Worm (Caenorhabditis elegans): Measurements from ENCODE around the gene oac-53.

Gene oac-53

ce11 chrV:16646372-16646771, 18.6 kb upstream of the oac-53 start, which contains the start of gene W06G6.9:
TSS of gene W06G6.9 (minus strand) at chrV:16646472.
- no peak for TF ChIP-seq tlf-1 (GFP tag; optimal IDR thresholded peaks at IDR 0.05)
- TF ChIP-seq T26A5.8 (tag; optimal IDR thresholded peaks at IDR 0.05), result no peak
- no peak for TF ChIP-seq lsl-1 (GFP tag; optimal IDR thresholded peaks at IDR 0.05)
- no peak for TF ChIP-seq K11D2.4 (GFP tag; IDR thresholded peaks at IDR 0.05)
- no peak for TF ChIP-seq F39B2.1 (GFP tag; IDR thresholded peaks at IDR 0.05)

DNA sequence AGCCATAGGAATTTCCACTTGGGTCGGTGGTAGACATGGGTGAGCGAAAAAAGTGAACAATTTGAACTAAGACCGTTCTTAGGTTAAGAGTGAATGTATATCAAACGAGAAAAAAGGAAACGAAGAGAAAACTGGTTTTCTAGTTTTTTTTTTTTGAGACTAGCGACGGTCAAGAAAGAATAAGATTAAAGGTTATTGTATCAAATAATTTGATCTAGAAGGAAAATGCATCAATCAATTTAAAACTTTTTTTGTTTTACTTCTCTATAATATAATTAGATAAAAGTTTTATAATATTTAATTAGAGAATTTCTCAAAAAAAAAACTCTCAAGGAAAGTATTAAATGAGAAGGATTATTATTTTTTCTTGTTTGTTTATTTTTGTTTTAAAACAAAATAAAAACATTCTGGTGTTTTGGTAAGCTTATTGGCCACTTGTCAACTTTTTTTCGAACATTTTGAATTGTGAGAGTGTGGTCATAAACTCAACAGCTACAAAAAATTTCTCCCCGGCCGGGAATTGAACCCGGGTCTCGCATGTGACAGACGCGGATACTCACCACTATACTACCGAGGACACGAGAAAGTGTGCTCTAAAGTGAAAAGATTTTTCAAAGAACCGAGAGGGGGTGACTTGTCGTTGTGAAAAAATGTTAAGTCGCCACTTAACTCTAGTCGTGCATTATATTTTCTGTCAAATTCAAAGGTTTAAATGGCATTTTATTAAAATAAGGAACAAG, 17.6 kb upstream of the oac-53 start, which contains the start of gene W06G6.17:
W06G6.17 (minus strand) TSS at position 51 of the 740 bp plus-strand sequence.
- TF ChIP-seq lir-1 (GFP tag; conservative IDR thresholded peaks at IDR 0.05) (no peak), zfh-2 (GFP tag; conservative IDR thresholded peaks at IDR 0.05) (no peak), ztf-18 (tag; optimal IDR thresholded peaks at IDR 0.05) (peak; percentile 20), efl-1 (GFP tag; optimal IDR thresholded peaks at IDR 0.05) (no peak), attf-6 (GFP tag; IDR thresholded peaks at IDR 0.05) (peak; percentile 72; the same call in 1 of the 2 replicates), lin-26 (GFP tag; IDR thresholded peaks at IDR 0.05) (peak; percentile 62; the same call in 1 of the 2 replicates), die-1 (tag; optimal IDR thresholded peaks at IDR 0.05) (peak; percentile 56), Y95B8A.8 (GFP tag; IDR thresholded peaks at IDR 0.05) (no peak), pha-4 (tag; optimal IDR thresholded peaks at IDR 0.05) (no peak), rpc-1 (optimal IDR thresholded peaks at IDR 0.05) (peak; percentile 63), rpc-1 (tag; optimal IDR thresholded peaks at IDR 0.05) (peak; percentile 78), Y67H2A.10 (GFP tag; conservative IDR thresholded peaks at IDR 0.05) (no peak), aptf-3 (GFP tag; IDR thresholded peaks at IDR 0.05) (no peak), ztf-26 (tag; optimal IDR thresholded peaks at IDR 0.05) (no peak), ztf-25 (GFP tag; IDR thresholded peaks at IDR 0.05) (0 out of 2 replicates have a peak, but pooled peaks have one; percentile 20), mel-28 (tag; optimal IDR thresholded peaks at IDR 0.05; ENCODE audit: borderline replicate concordance) (no peak), snpc-4 (GFP tag; optimal IDR thresholded peaks at IDR 0.05) (peak; percentile 15), snpc-4 (tag; optimal IDR thresholded peaks at IDR 0.05) (peak in 3 of 4 experiments; percentile 42 to 86 (median 79)), mxl-1 (tag; optimal IDR thresholded peaks at IDR 0.05) (no peak), nhr-120 (GFP tag; IDR thresholded peaks at IDR 0.05) (no peak), tbp1 (GFP tag; optimal IDR thresholded peaks at IDR 0.05) (peak; percentile 86), pbrm-1 (GFP tag; IDR thresholded peaks at IDR 0.05) (no peak), B0261.1 (tag; optimal IDR thresholded peaks at IDR 0.05) (peak; percentile 64), ceh-58 (GFP tag; IDR thresholded peaks at IDR 0.05) (no peak), sdz-38 (tag; optimal IDR thresholded peaks at IDR 0.05) (no peak), lsl-1 (GFP tag; optimal IDR thresholded peaks at IDR 0.05) (no peak), ceh-79 (tag; optimal IDR thresholded peaks at IDR 0.05) (no peak), snpc-1.1 (tag; optimal IDR thresholded peaks at IDR 0.05; ENCODE audit: insufficient read depth) (peak; percentile 56), hmg-1.2 (GFP tag; IDR thresholded peaks at IDR 0.05) (peak; percentile 33; the same call in 1 of the 2 replicates), nfyb-1 (GFP tag; IDR thresholded peaks at IDR 0.05) (peak; percentile 69; the same call in 1 of the 2 replicates), him-1 (tag; optimal IDR thresholded peaks at IDR 0.05) (peak; percentile 56), nhr-90 (tag; optimal IDR thresholded peaks at IDR 0.05) (peak; percentile 48)

DNA sequence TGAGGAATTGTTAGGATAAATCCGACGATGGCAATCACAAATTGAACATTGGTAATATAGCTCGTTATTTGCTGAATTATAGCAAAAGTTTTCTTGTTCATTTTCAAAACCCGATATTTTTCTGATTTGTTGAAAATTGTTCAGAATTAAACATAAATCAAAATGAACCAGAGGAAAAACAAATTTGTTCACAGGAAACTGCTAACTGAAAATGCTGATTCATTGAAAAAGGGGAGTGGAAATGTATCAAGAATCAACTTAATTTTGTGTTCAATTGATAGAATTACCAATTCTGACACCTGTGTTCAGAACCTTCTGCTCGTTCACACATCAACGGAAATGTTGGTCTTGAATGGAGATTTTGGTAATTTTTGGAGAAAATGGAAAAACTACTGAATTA, 15.8 kb upstream of the oac-53 start, which contains the start of gene srw-77:
srw-77 (minus strand) TSS at position 101 of the 400 bp plus-strand sequence.
- TF ChIP-seq F39B2.1 (GFP tag; IDR thresholded peaks at IDR 0.05) (no peak), nfya-1 (tag; optimal IDR thresholded peaks at IDR 0.05; ENCODE audit: borderline replicate concordance, insufficient read depth) (no peak), lin-40 (tag; optimal IDR thresholded peaks at IDR 0.05) (no peak), F57A8.1 (GFP tag; optimal IDR thresholded peaks at IDR 0.05) (no peak), B0019.2 (GFP tag; conservative IDR thresholded peaks at IDR 0.05) (no peak), mel-28 (tag; optimal IDR thresholded peaks at IDR 0.05; ENCODE audit: borderline replicate concordance) (no peak), mxl-1 (tag; optimal IDR thresholded peaks at IDR 0.05) (no peak), ets-4 (GFP tag; optimal IDR thresholded peaks at IDR 0.05) (no peak), aptf-2 (GFP tag; conservative IDR thresholded peaks at IDR 0.05) (no peak), xnd-1 (tag; optimal IDR thresholded peaks at IDR 0.05) (no peak), F22D6.2 (tag; optimal IDR thresholded peaks at IDR 0.05) (no peak), F49E8.2 (tag; optimal IDR thresholded peaks at IDR 0.05; ENCODE audit: insufficient read depth) (no peak)

All from whole organism, young adult.